Worm (Caenorhabditis elegans) whole organism, L3 larva: ENCODE measurements around the gene col-14.

Experiments used
- R02D3.7 ChIP-seq: fragments of 150-350 bp; optimal IDR thresholded peaks from 2 replicates; lab custom pipeline; 2014; ENCODE audit warnings: missing biosample characterization, missing genetic modification characterization
- ZK546.5 ChIP-seq: sonication (generic microtip); optimal IDR thresholded peaks from 2 replicates; lab custom pipeline; 2017; ENCODE audit warnings: missing biosample characterization, missing genetic modification characterization
- aly-2 ChIP-seq: fragments of 150-350 bp; optimal IDR thresholded peaks from 2 replicates; lab custom pipeline; 2014; ENCODE audit warnings: missing biosample characterization, missing genetic modification characterization
- ama-1 ChIP-seq: fragments of 150-350 bp; optimal IDR thresholded peaks from 2 replicates; lab custom pipeline; 2018
- ceh-16 ChIP-seq: sonication (generic microtip); optimal IDR thresholded peaks from 2 replicates; lab custom pipeline; 2017; ENCODE audit warnings: missing biosample characterization, missing genetic modification characterization
- ceh-28 ChIP-seq: fragments of 150-350 bp; optimal IDR thresholded peaks from 2 replicates; lab custom pipeline; 2014; ENCODE audit warnings: missing biosample characterization, missing genetic modification reagents, missing genetic modification characterization
- ceh-82 ChIP-seq: fragments of 150-350 bp; optimal IDR thresholded peaks from 2 replicates; lab custom pipeline; 2014; ENCODE audit warnings: missing biosample characterization, missing genetic modification characterization
- ceh-9 ChIP-seq: sonication (generic microtip); optimal IDR thresholded peaks from 2 replicates; lab custom pipeline; 2018; ENCODE audit warnings: missing biosample characterization, missing genetic modification characterization
- daf-12 ChIP-seq: fragments of 150-350 bp; optimal IDR thresholded peaks from 2 replicates; lab custom pipeline; 2014; ENCODE audit warnings: missing biosample characterization, missing genetic modification reagents, missing genetic modification characterization
- egl-5 ChIP-seq: fragments of 150-350 bp; optimal IDR thresholded peaks from 2 replicates; lab custom pipeline; 2017; ENCODE audit warnings: missing biosample characterization, missing genetic modification reagents, missing genetic modification characterization, inconsistent platforms
- elt-1 ChIP-seq: fragments of 150-350 bp; optimal IDR thresholded peaks from 2 replicates; lab custom pipeline; 2014; ENCODE audit warnings: missing biosample characterization, missing genetic modification characterization
- elt-2 ChIP-seq: sonication (generic microtip); optimal IDR thresholded peaks from 2 replicates; lab custom pipeline; 2016; ENCODE audit warnings: missing genetic modification reagents, mild to moderate bottlenecking, missing genetic modification characterization, missing compliant biosample characterization
- elt-3 ChIP-seq, 3 experiments: fragments of 150-350 bp in 1 of 3; sonication (generic microtip) in 2 of 3; optimal IDR thresholded peaks; 2 replicates in 2 of 3; 4 replicates in 1 of 3; lab custom pipeline; 2014 to 2017; ENCODE audit warnings: missing biosample characterization in 3 of 3, missing genetic modification characterization in 3 of 3
- eor-1 ChIP-seq, 2 experiments: fragments of 150-350 bp; optimal IDR thresholded peaks; 2 replicates each; lab custom pipeline; 2014 to 2018; ENCODE audit warnings: missing biosample characterization in 2 of 2, missing genetic modification characterization in 2 of 2
- fkh-10 ChIP-seq: sonication (generic microtip); optimal IDR thresholded peaks from 2 replicates; lab custom pipeline; 2017; ENCODE audit warnings: missing biosample characterization, missing genetic modification reagents, missing genetic modification characterization
- fkh-2 ChIP-seq: fragments of 150-350 bp; optimal IDR thresholded peaks from 2 replicates; lab custom pipeline; 2014; ENCODE audit warnings: missing biosample characterization, missing genetic modification reagents, missing genetic modification characterization
- fos-1 ChIP-seq: fragments of 150-350 bp; optimal IDR thresholded peaks from 2 replicates; lab custom pipeline; 2014; ENCODE audit warnings: missing biosample characterization, missing genetic modification characterization
- hmg-11 ChIP-seq: sonication (generic microtip); optimal IDR thresholded peaks from 2 replicates; lab custom pipeline; 2016; ENCODE audit warnings: missing genetic modification characterization, missing compliant biosample characterization
- jun-1 ChIP-seq: fragments of 150-350 bp; optimal IDR thresholded peaks from 2 replicates; lab custom pipeline; 2014; ENCODE audit warnings: missing biosample characterization, missing genetic modification reagents, missing genetic modification characterization
- lin-15B ChIP-seq: fragments of 150-350 bp; optimal IDR thresholded peaks from 2 replicates; lab custom pipeline; 2014; ENCODE audit warnings: missing biosample characterization, missing genetic modification characterization
- lin-39 ChIP-seq: fragments of 150-350 bp; optimal IDR thresholded peaks from 2 replicates; lab custom pipeline; 2018; ENCODE audit warnings: missing biosample characterization, missing genetic modification reagents, missing genetic modification characterization
- lsy-12 ChIP-seq: sonication (generic microtip); optimal IDR thresholded peaks from 2 replicates; lab custom pipeline; 2016; ENCODE audit warnings: mild to moderate bottlenecking, missing genetic modification characterization, missing compliant biosample characterization
- mdl-1 ChIP-seq: fragments of 150-350 bp; optimal IDR thresholded peaks from 2 replicates; lab custom pipeline; 2014; ENCODE audit warnings: missing biosample characterization, missing genetic modification characterization
- mml-1 ChIP-seq: fragments of 150-350 bp; sonication (generic microtip); optimal IDR thresholded peaks from 3 replicates; lab custom pipeline; 2014; ENCODE audit warnings: missing biosample characterization, missing genetic modification characterization
- nfya-1 ChIP-seq: sonication (generic microtip); optimal IDR thresholded peaks from 2 replicates; lab custom pipeline; 2017; ENCODE audit warnings: missing genetic modification characterization, mild to moderate bottlenecking, missing compliant biosample characterization, antibody characterized with exemption, moderate library complexity; ENCODE audit not compliant: insufficient read depth
- nhr-11 ChIP-seq: fragments of 150-350 bp; optimal IDR thresholded peaks from 2 replicates; lab custom pipeline; 2014; ENCODE audit warnings: missing biosample characterization, missing genetic modification characterization
- nhr-23 ChIP-seq: fragments of 150-350 bp; optimal IDR thresholded peaks from 2 replicates; lab custom pipeline; 2014; ENCODE audit warnings: missing biosample characterization, missing genetic modification reagents, missing genetic modification characterization
- nhr-237 ChIP-seq: fragments of 150-350 bp; optimal IDR thresholded peaks from 2 replicates; lab custom pipeline; 2014; ENCODE audit warnings: missing biosample characterization, missing genetic modification characterization
- nhr-25 ChIP-seq: sonication (generic microtip); optimal IDR thresholded peaks from 2 replicates; lab custom pipeline; 2017; ENCODE audit warnings: missing biosample characterization, missing genetic modification characterization
- nhr-28 ChIP-seq: fragments of 150-350 bp; optimal IDR thresholded peaks from 2 replicates; lab custom pipeline; 2014; ENCODE audit warnings: missing biosample characterization, missing genetic modification characterization
- nhr-43 ChIP-seq: sonication (generic microtip); optimal IDR thresholded peaks from 2 replicates; lab custom pipeline; 2016; ENCODE audit warnings: mild to moderate bottlenecking, missing genetic modification characterization, missing compliant biosample characterization; ENCODE audit not compliant: poor library complexity, severe bottlenecking
- nhr-67 ChIP-seq: fragments of 150-350 bp; optimal IDR thresholded peaks from 2 replicates; lab custom pipeline; 2014; ENCODE audit warnings: missing biosample characterization, missing genetic modification characterization
- nhr-76 ChIP-seq: fragments of 150-350 bp; sonication (generic microtip); optimal IDR thresholded peaks from 5 replicates; lab custom pipeline; 2014; ENCODE audit warnings: missing biosample characterization, missing genetic modification characterization
- nhr-77 ChIP-seq: fragments of 150-350 bp; optimal IDR thresholded peaks from 2 replicates; lab custom pipeline; 2014; ENCODE audit warnings: missing biosample characterization, missing genetic modification characterization
- pha-4 ChIP-seq: fragments of 150-350 bp; optimal IDR thresholded peaks from 2 replicates; lab custom pipeline; 2014; ENCODE audit warnings: missing biosample characterization, missing genetic modification reagents, missing genetic modification characterization
- pqm-1 ChIP-seq: fragments of 150-350 bp; optimal IDR thresholded peaks from 2 replicates; lab custom pipeline; 2017; ENCODE audit warnings: missing biosample characterization, missing genetic modification characterization, inconsistent platforms
- sea-2 ChIP-seq: fragments of 150-350 bp; sonication (generic microtip); optimal IDR thresholded peaks from 4 replicates; lab custom pipeline; 2014; ENCODE audit warnings: missing biosample characterization, missing genetic modification reagents, missing genetic modification characterization
- skn-1 ChIP-seq: fragments of 150-350 bp; optimal IDR thresholded peaks from 2 replicates; lab custom pipeline; 2014; ENCODE audit warnings: missing biosample characterization, missing genetic modification characterization
- snpc-4 ChIP-seq: fragments of 150-350 bp; optimal IDR thresholded peaks from 2 replicates; lab custom pipeline; 2014; ENCODE audit warnings: missing biosample characterization, missing genetic modification characterization
- tbx-2 ChIP-seq: sonication (generic microtip); optimal IDR thresholded peaks from 2 replicates; lab custom pipeline; 2016; ENCODE audit warnings: mild to moderate bottlenecking, missing genetic modification characterization, missing compliant biosample characterization
- unc-39 ChIP-seq: sonication (generic microtip); optimal IDR thresholded peaks from 4 replicates; lab custom pipeline; 2017; ENCODE audit warnings: missing biosample characterization, missing genetic modification characterization
- unc-62 ChIP-seq: fragments of 150-350 bp; sonication (generic microtip); optimal IDR thresholded peaks from 4 replicates; lab custom pipeline; 2014; ENCODE audit warnings: missing biosample characterization, missing genetic modification reagents, missing genetic modification characterization
- zag-1 ChIP-seq: fragments of 150-350 bp; optimal IDR thresholded peaks from 2 replicates; lab custom pipeline; 2014; ENCODE audit warnings: missing biosample characterization, missing genetic modification characterization
- ztf-11 ChIP-seq: fragments of 150-350 bp; optimal IDR thresholded peaks from 2 replicates; lab custom pipeline; 2014; ENCODE audit warnings: missing biosample characterization, missing genetic modification characterization

The col-14 gene

ce11 chrIV:7789521-7789949, 36.3 kb downstream of the col-14 start, which contains the start of gene imp-3 (continued):
- TF ChIP-seq ZK546.5 (no peak), daf-12 (tag; lab: Kevin White, UChicago) (no peak), nhr-76 (tag; lab: Kevin White, UChicago) (no peak), unc-39 (no peak), lin-39 (tag; lab: Kevin White, UChicago) (peak; percentile 70), ceh-16 (tag; lab: Kevin White, UChicago) (no peak), elt-2 (peak; percentile 48), elt-3 (tag; optimal IDR thresholded peaks at IDR 0.05; lab: Kevin White, UChicago) (no peak), nfya-1 (tag; lab: Kevin White, UChicago) (peak; percentile 66), mdl-1 (tag; lab: Kevin White, UChicago) (no peak), hmg-11 (tag; lab: Kevin White, UChicago) (peak; percentile 32), nhr-67 (tag; lab: Kevin White, UChicago) (no peak), ztf-11 (tag; lab: Kevin White, UChicago) (no peak), nhr-11 (no peak), ceh-82 (tag; lab: Kevin White, UChicago) (no peak), nhr-77 (tag; lab: Kevin White, UChicago) (no peak), egl-5 (tag; lab: Kevin White, UChicago) (peak; percentile 32)
- TF ChIP-seq, all 47 proteins: peak for 14

ce11 chrIV:7790151-7790691, 37.0 kb downstream of the col-14 start:
- TF ChIP-seq jun-1 (tag; lab: Kevin White, UChicago) (no peak), unc-39 (no peak), ceh-28 (tag; lab: Kevin White, UChicago) (no peak), pha-4 (tag; lab: Kevin White, UChicago) (no peak), elt-1 (tag; lab: Kevin White, UChicago) (no peak), nhr-25 (tag; lab: Kevin White, UChicago) (no peak), R02D3.7 (tag; lab: Kevin White, UChicago) (no peak), eor-1 (tag; optimal IDR thresholded peaks at IDR 0.05; lab: Kevin White, UChicago) (no peak), mdl-1 (tag; lab: Kevin White, UChicago) (no peak), skn-1 (no peak), mml-1 (tag; lab: Kevin White, UChicago) (no peak), nhr-28 (tag; lab: Kevin White, UChicago) (no peak), zag-1 (no peak), ama-1 (no peak), nhr-76 (tag; lab: Kevin White, UChicago) (no peak), ceh-9 (no peak), snpc-4 (tag; lab: Kevin White, UChicago) (no peak), sea-2 (GFP tag; lab: Kevin White, UChicago) (no peak)

ce11 chrIV:7790801-7791588, 37.8 kb downstream of the col-14 start, which contains the start of gene rsp-6:
TSS of gene rsp-6 (minus strand) at chrIV:7791229.
- TF ChIP-seq sea-2 (GFP tag; lab: Kevin White, UChicago) (no peak), nhr-11 (peak; percentile 28), hmg-11 (tag; lab: Kevin White, UChicago) (peak; percentile 66), nhr-67 (tag; lab: Kevin White, UChicago) (no peak), lsy-12 (tag; lab: Kevin White, UChicago) (peak; percentile 58), lin-15B (tag; lab: Kevin White, UChicago) (peak; percentile 97), fos-1 (tag; lab: Kevin White, UChicago) (no peak), skn-1 (peak; percentile 90), R02D3.7 (tag; lab: Kevin White, UChicago) (peak; percentile 68), pha-4 (tag; lab: Kevin White, UChicago) (peak; percentile 97), ceh-82 (tag; lab: Kevin White, UChicago) (no peak), nhr-23 (tag; lab: Kevin White, UChicago) (peak; percentile 73), fkh-10 (GFP tag; lab: Kevin White, UChicago) (no peak), nfya-1 (tag; lab: Kevin White, UChicago) (peak; percentile 98), mdl-1 (tag; lab: Kevin White, UChicago) (no peak), ceh-16 (tag; lab: Kevin White, UChicago) (no peak), nhr-77 (tag; lab: Kevin White, UChicago) (peak; percentile 4), lin-39 (tag; lab: Kevin White, UChicago) (peak; percentile 98), nhr-25 (tag; lab: Kevin White, UChicago) (peak; percentile 78), nhr-28 (tag; lab: Kevin White, UChicago) (no peak), jun-1 (tag; lab: Kevin White, UChicago) (peak; percentile 59), zag-1 (no peak), nhr-43 (tag; lab: Kevin White, UChicago) (peak; percentile 64), snpc-4 (tag; lab: Kevin White, UChicago) (peak; percentile 82), mml-1 (tag; lab: Kevin White, UChicago) (no peak), egl-5 (tag; lab: Kevin White, UChicago) (peak; percentile 96), aly-2 (tag; lab: Kevin White, UChicago) (no peak), fkh-2 (tag; lab: Kevin White, UChicago) (no peak), tbx-2 (tag; lab: Kevin White, UChicago) (no peak), ceh-9 (no peak), ama-1 (peak; percentile 75), ZK546.5 (no peak), elt-2 (peak; percentile 65), nhr-237 (tag; lab: Kevin White, UChicago) (no peak), unc-62 (GFP tag; lab: Kevin White, UChicago) (peak; percentile 28), pqm-1 (tag; lab: Kevin White, UChicago) (peak; percentile 44)
